Fruit fly (Drosophila melanogaster): ENCODE measurements around the gene twy.
A peak's percentile ranks its signal among the peaks of the same experiment; 100 is the strongest.

Gene twy

dm6 chr3L:11793233-11793800 lies at the start of gene twy, which contains the start of gene CG10907 (continued):
- no peak for TF ChIP-seq YL-1 (GFP tag; optimal IDR thresholded peaks at IDR 0.05)
- no peak for TF ChIP-seq CG14860 (GFP tag; IDR thresholded peaks at IDR 0.05; ENCODE audit: partially characterized antibody)
- no peak for TF ChIP-seq tna (GFP tag; IDR thresholded peaks at IDR 0.05; ENCODE audit: partially characterized antibody)
- TF ChIP-seq CG16813 (GFP tag; IDR thresholded peaks at IDR 0.05; ENCODE audit: partially characterized antibody): 0 out of 3 replicates have a peak, but pooled peaks have one; percentile 25
- no peak for TF ChIP-seq bigmax (GFP tag; optimal IDR thresholded peaks at IDR 0.05)
- no peak for TF ChIP-seq ems (GFP tag; optimal IDR thresholded peaks at IDR 0.05)
- no peak for TF ChIP-seq CG6272 (GFP tag; IDR thresholded peaks at IDR 0.05)
- TF ChIP-seq CG2120 (GFP tag; optimal IDR thresholded peaks at IDR 0.05): no peak
- peak; percentile 16 for TF ChIP-seq BEAF-32 (GFP tag; optimal IDR thresholded peaks at IDR 0.05)
- TF ChIP-seq CG6654 (GFP tag; optimal IDR thresholded peaks at IDR 0.05): no peak
- no peak for TF ChIP-seq Drgx (GFP tag; IDR thresholded peaks at IDR 0.05)
- TF ChIP-seq toy (GFP tag; IDR thresholded peaks at IDR 0.05): no peak
- TF ChIP-seq salm (tag; optimal IDR thresholded peaks at IDR 0.05): no peak
- TF ChIP-seq esg (GFP tag; conservative IDR thresholded peaks at IDR 0.05): no peak
- TF ChIP-seq Vsx1 (GFP tag; optimal IDR thresholded peaks at IDR 0.05): no peak
- no peak for TF ChIP-seq Neu2 (GFP tag; optimal IDR thresholded peaks at IDR 0.05; ENCODE audit: borderline replicate concordance)
- TF ChIP-seq CG2889 (GFP tag; IDR thresholded peaks at IDR 0.05): no peak
- no peak for TF ChIP-seq CG4820 (GFP tag; optimal IDR thresholded peaks at IDR 0.05)
- no peak for TF ChIP-seq wor (GFP tag; IDR thresholded peaks at IDR 0.05)
- no peak for TF ChIP-seq Hey (tag; optimal IDR thresholded peaks at IDR 0.05)
- TF ChIP-seq Med (GFP tag): peak; percentile 30
- no peak for TF ChIP-seq CG17912 (GFP tag; optimal IDR thresholded peaks at IDR 0.05)
- no peak for TF ChIP-seq insv (GFP tag; optimal IDR thresholded peaks at IDR 0.05)
- no peak for TF ChIP-seq fru (optimal IDR thresholded peaks at IDR 0.05)
- TF ChIP-seq mld (GFP tag; IDR thresholded peaks at IDR 0.05; ENCODE audit: partially characterized antibody): no peak
- TF ChIP-seq pfk (GFP tag; optimal IDR thresholded peaks at IDR 0.05): no peak
- TF ChIP-seq CG10147 (GFP tag; optimal IDR thresholded peaks at IDR 0.05): no peak
- TF ChIP-seq CG1602 (GFP tag; optimal IDR thresholded peaks at IDR 0.05): no peak
- no peak for TF ChIP-seq CG12769 (tag; optimal IDR thresholded peaks at IDR 0.05)
- no peak for TF ChIP-seq CkIIα-i1 (GFP tag; IDR thresholded peaks at IDR 0.05)
- no peak for TF ChIP-seq bowl (GFP tag; IDR thresholded peaks at IDR 0.05)
- TF ChIP-seq CG6791 (GFP tag; IDR thresholded peaks at IDR 0.05; ENCODE audit: partially characterized antibody): no peak
- TF ChIP-seq gsb-n (tag; optimal IDR thresholded peaks at IDR 0.05): no peak
- TF ChIP-seq kah (GFP tag; optimal IDR thresholded peaks at IDR 0.05): no peak

- peak; percentile 77 for TF ChIP-seq Deaf1 (tag; optimal IDR thresholded peaks at IDR 0.05)
- TF ChIP-seq CG6654 (GFP tag; optimal IDR thresholded peaks at IDR 0.05): peak; percentile 87
- 0 out of 3 replicates have a peak, but pooled peaks have one; percentile 31 for TF ChIP-seq row (GFP tag; IDR thresholded peaks at IDR 0.05)
- TF ChIP-seq gem (tag; optimal IDR thresholded peaks at IDR 0.05): peak; percentile 22
- no peak for TF ChIP-seq h (optimal IDR thresholded peaks at IDR 0.05)
- peak; percentile 77 for TF ChIP-seq GATAe (GFP tag; conservative IDR thresholded peaks at IDR 0.05)
- no peak for TF ChIP-seq CG9215 (GFP tag; IDR thresholded peaks at IDR 0.05)
- TF ChIP-seq CoRest (tag; optimal IDR thresholded peaks at IDR 0.05): peak; percentile 1
- peak; percentile 18 for TF ChIP-seq exex (tag; optimal IDR thresholded peaks at IDR 0.05)
- TF ChIP-seq CG15601 (tag; optimal IDR thresholded peaks at IDR 0.05): peak; percentile 47
- TF ChIP-seq BEAF-32 (GFP tag; optimal IDR thresholded peaks at IDR 0.05): peak; percentile 7
- peak; percentile 62 for TF ChIP-seq CG7928 (GFP tag; optimal IDR thresholded peaks at IDR 0.05)
- no peak for TF ChIP-seq CG11723 (GFP tag; optimal IDR thresholded peaks at IDR 0.05)
These were observed 43.5 kb upstream of the twy start, which contains the start of gene CG43064 for dm6 chr3L:11836575-11837077. CG43064 (minus strand) TSS chr3L:11836721.
